Fruit fly (Drosophila melanogaster) whole organism, larva: ENCODE measurements around the gene CG13690.
A peak's percentile ranks its signal among the peaks of the same experiment; 100 is the strongest.
"Not testable (repeated sequence)": the region's sequence is repeated elsewhere in the genome, so short reads cannot be mapped to it uniquely, and the experiment has no call there.

ENCODE experiments used
- noc ChIP-seq: fragments of 200-800 bp; sonication (Bioruptor generic); optimal IDR thresholded peaks from 3 replicates; lab custom pipeline; 2019; ENCODE audit warnings: missing biosample characterization, mild to moderate bottlenecking, missing genetic modification characterization, moderate library complexity

CG13690 gene

dm6 chr2L:419620-420184, at the start of gene CG13690, which contains the start of gene RpLP1:
Gene CG13690, minus strand, starts transcription at chr2L:419652.
Gene RpLP1, plus strand, starts transcription at chr2L:419952.
- peak; percentile 76 for TF ChIP-seq noc

- TF ChIP-seq noc, result peak; percentile 82
Observed at dm6 chr2L:468745-469358, 49.4 kb upstream of the CG13690 start.

- no peak for TF ChIP-seq noc
Observed at dm6 chr2L:467683-468082, 48.2 kb upstream of the CG13690 start.

- no peak for TF ChIP-seq noc
Observed at dm6 chr2L:455738-456137, 36.3 kb upstream of the CG13690 start.

dm6 chr2L:455274-455673, 35.8 kb upstream of the CG13690 start, which contains the start of gene CG4133:
Gene CG4133, plus strand, starts transcription at chr2L:455531.
- not testable (repeated sequence) for TF ChIP-seq noc

dm6 chr2L:452872-453271, 33.4 kb upstream of the CG13690 start, which contains the start of the genes crq and shv:
Gene crq, minus strand, starts transcription at chr2L:453024.
Gene shv, plus strand, starts transcription at chr2L:453108.
- TF ChIP-seq noc, result no peak

- TF ChIP-seq noc, result no peak
Observed at dm6 chr2L:451705-452472, 32.4 kb upstream of the CG13690 start.

- no peak for TF ChIP-seq noc
Observed at dm6 chr2L:447124-447523, 27.7 kb upstream of the CG13690 start.

dm6 chr2L:441927-442691, 22.7 kb upstream of the CG13690 start:
- no peak for TF ChIP-seq noc

- no peak for TF ChIP-seq noc
Observed at dm6 chr2L:441455-441730, 21.9 kb upstream of the CG13690 start.

- no peak for TF ChIP-seq noc
Observed at dm6 chr2L:440638-441454, 21.4 kb upstream of the CG13690 start.

- TF ChIP-seq noc, result no peak
Observed at dm6 chr2L:439339-439738, 19.9 kb upstream of the CG13690 start.

dm6 chr2L:437498-437897, 18.0 kb upstream of the CG13690 start:
- no peak for TF ChIP-seq noc

- TF ChIP-seq noc, result no peak
Observed at dm6 chr2L:435311-435806, 15.9 kb upstream of the CG13690 start.

dm6 chr2L:434439-434838, 15.0 kb upstream of the CG13690 start:
- no peak for TF ChIP-seq noc

- TF ChIP-seq noc, result no peak
Observed at dm6 chr2L:432119-432518, 12.7 kb upstream of the CG13690 start.
